Worm (Caenorhabditis elegans): ENCODE measurements around the gene Y66H1A.8.

Gene Y66H1A.8

DNA sequence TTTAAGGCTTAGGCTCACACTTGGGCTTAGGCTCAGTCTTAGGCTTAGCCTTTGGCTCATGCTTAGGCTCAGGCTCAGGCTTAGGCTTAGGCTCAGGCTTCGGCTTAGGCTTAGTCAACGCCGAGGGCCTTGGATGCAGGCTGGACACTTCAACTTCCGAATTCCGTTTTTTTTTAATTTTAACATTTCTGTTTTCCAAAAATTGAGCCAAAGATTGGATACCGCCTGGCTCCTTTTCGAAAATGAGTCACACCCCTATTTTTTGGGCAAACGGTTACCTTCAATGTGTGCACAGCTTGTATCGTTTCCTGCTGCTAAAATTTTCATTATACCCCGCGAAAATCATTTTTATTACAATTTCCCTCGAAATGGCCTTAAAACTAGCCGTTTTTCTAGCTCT, 768 bp upstream of the Y66H1A.8 start, which contains the start of gene M04G7.1:
Gene M04G7.1, plus strand, starts transcription at position 301 of the 400 bp plus-strand sequence.
- TF ChIP-seq madf-9 (GFP tag; conservative IDR thresholded peaks at IDR 0.05) (no peak), tag-97 (GFP tag; IDR thresholded peaks at IDR 0.05) (no peak)

DNA sequence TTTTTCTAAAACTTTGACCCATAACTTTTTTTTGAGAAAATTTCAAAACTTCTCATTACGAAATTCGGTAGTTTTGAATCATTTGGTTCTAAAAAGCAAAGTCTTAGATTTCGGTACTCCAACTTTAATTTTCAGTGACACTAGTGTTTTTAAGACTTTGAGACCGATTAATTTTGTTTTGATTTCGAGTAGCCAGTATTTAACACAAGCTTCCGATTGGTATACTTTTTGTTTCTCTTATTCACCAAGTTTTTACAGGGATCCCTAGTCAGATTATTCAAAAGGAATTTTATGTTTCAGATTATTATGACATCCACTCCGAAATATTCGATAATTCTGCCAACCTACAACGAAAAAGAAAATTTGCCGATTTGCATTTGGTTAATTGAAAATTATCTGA, 9.3 kb downstream of the Y66H1A.8 start, which contains the start of gene dpm-1:
Gene dpm-1, plus strand, starts transcription at position 301 of the 400 bp plus-strand sequence.
- TF ChIP-seq ceh-62 (tag; optimal IDR thresholded peaks at IDR 0.05) (no peak), nhr-48 (tag; optimal IDR thresholded peaks at IDR 0.05) (no peak), saeg-2 (GFP tag; IDR thresholded peaks at IDR 0.05) (no peak), gei-8 (GFP tag; optimal IDR thresholded peaks at IDR 0.05) (no peak), daf-16 (GFP tag; optimal IDR thresholded peaks at IDR 0.05) (no peak), daf-16 (tag; optimal IDR thresholded peaks at IDR 0.05) (no peak), madf-9 (GFP tag; conservative IDR thresholded peaks at IDR 0.05) (no peak), unc-39 (tag; optimal IDR thresholded peaks at IDR 0.05) (no peak), zfp-3 (GFP tag; conservative IDR thresholded peaks at IDR 0.05) (no peak), ceh-20 (GFP tag; IDR thresholded peaks at IDR 0.05) (no peak), hif-1 (tag; optimal IDR thresholded peaks at IDR 0.05) (no peak), ztf-11 (tag; optimal IDR thresholded peaks at IDR 0.05) (no peak), mxl-3 (GFP tag; optimal IDR thresholded peaks at IDR 0.05) (no peak), nhr-10 (tag; optimal IDR thresholded peaks at IDR 0.05) (no peak), mdl-1 (tag; optimal IDR thresholded peaks at IDR 0.05) (no peak), pqm-1 (tag; optimal IDR thresholded peaks at IDR 0.05) (no peak), hmg-1.1 (GFP tag; IDR thresholded peaks at IDR 0.05) (no peak), lin-29 (GFP tag; IDR thresholded peaks at IDR 0.05) (no peak)

DNA sequence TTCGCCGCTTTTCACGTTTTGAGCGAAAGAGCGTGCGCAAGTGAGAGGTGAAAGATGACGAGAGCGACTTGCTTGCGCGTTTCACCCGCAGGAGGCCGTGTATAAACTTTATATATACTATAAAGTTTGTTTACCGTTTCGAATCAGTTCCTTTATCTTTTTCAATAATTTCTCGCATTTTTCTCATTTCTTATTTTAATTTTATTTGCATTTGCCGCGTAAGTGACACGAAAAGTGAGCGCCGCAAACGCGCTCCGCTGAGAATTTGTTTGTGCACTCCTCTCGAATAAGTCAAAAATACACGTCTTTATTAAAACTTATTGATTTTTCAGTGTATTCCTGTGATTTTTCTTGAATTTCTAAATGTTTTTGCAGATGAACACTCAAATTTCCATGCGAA, 11.1 kb downstream of the Y66H1A.8 start, which contains the start of gene mrpl-55:
Gene mrpl-55, plus strand, starts transcription at position 364 of the 400 bp plus-strand sequence.
- TF ChIP-seq lin-39 (tag; optimal IDR thresholded peaks at IDR 0.05) (no peak), hmg-1.1 (GFP tag; IDR thresholded peaks at IDR 0.05) (peak; percentile 71), nhr-11 (tag; optimal IDR thresholded peaks at IDR 0.05) (peak; percentile 65), ztf-7 (tag; optimal IDR thresholded peaks at IDR 0.05) (peak; percentile 31), T26A8.4 (GFP tag; IDR thresholded peaks at IDR 0.05) (peak; percentile 62), lin-13 (GFP tag; optimal IDR thresholded peaks at IDR 0.05) (peak; percentile 80), hif-1 (tag; optimal IDR thresholded peaks at IDR 0.05) (peak in 1 of 2 experiments; percentile 80), ceh-28 (tag; optimal IDR thresholded peaks at IDR 0.05) (peak; percentile 6), cey-2 (tag; optimal IDR thresholded peaks at IDR 0.05; ENCODE audit: borderline replicate concordance, insufficient read depth) (no peak), lin-38 (GFP tag; IDR thresholded peaks at IDR 0.05) (peak; percentile 99), lir-3 (tag; optimal IDR thresholded peaks at IDR 0.05) (no peak), nhr-28 (tag; optimal IDR thresholded peaks at IDR 0.05) (peak; percentile 76), T20F7.1 (GFP tag; optimal IDR thresholded peaks at IDR 0.05) (peak; percentile 81), dpl-1 (GFP tag; optimal IDR thresholded peaks at IDR 0.05) (peak; percentile 95), nhr-77 (tag; optimal IDR thresholded peaks at IDR 0.05) (peak; percentile 77), lin-29 (GFP tag; IDR thresholded peaks at IDR 0.05) (peak; percentile 72), mxl-3 (GFP tag; optimal IDR thresholded peaks at IDR 0.05) (peak; percentile 1), zfp-3 (GFP tag; conservative IDR thresholded peaks at IDR 0.05) (no peak), nhr-25 (tag; optimal IDR thresholded peaks at IDR 0.05; ENCODE audit: borderline replicate concordance, insufficient read depth) (peak; percentile 24), rbr-2 (tag; optimal IDR thresholded peaks at IDR 0.05) (peak; percentile 82), zfp-2 (tag; optimal IDR thresholded peaks at IDR 0.05) (no peak), spr-1 (tag; optimal IDR thresholded peaks at IDR 0.05) (peak; percentile 67), spr-3 (GFP tag; optimal IDR thresholded peaks at IDR 0.05) (no peak), dmd-8 (GFP tag; IDR thresholded peaks at IDR 0.05) (no peak), hlh-30 (tag; optimal IDR thresholded peaks at IDR 0.05; ENCODE audit: insufficient read depth) (peak; percentile 75), mdt-29 (GFP tag; IDR thresholded peaks at IDR 0.05) (no peak), fkh-10 (GFP tag; optimal IDR thresholded peaks at IDR 0.05) (peak; percentile 66), nhr-102 (tag; optimal IDR thresholded peaks at IDR 0.05) (peak; percentile 55), mes-2 (tag; optimal IDR thresholded peaks at IDR 0.05; ENCODE audit: poor library complexity, severe bottlenecking) (peak; percentile 94), mdl-1 (tag; optimal IDR thresholded peaks at IDR 0.05) (peak in 1 of 2 experiments; percentile 62), lin-15B (tag; optimal IDR thresholded peaks at IDR 0.05) (no peak), F37D6.2 (tag; optimal IDR thresholded peaks at IDR 0.05) (peak; percentile 56), egl-43 (GFP tag; IDR thresholded peaks at IDR 0.05) (no peak), nhr-237 (tag; optimal IDR thresholded peaks at IDR 0.05) (no peak), nhr-48 (tag; optimal IDR thresholded peaks at IDR 0.05) (peak; percentile 11)
